ENCODE assay signal across 2 fruit fly cellular contexts in the genomic region with DNA sequence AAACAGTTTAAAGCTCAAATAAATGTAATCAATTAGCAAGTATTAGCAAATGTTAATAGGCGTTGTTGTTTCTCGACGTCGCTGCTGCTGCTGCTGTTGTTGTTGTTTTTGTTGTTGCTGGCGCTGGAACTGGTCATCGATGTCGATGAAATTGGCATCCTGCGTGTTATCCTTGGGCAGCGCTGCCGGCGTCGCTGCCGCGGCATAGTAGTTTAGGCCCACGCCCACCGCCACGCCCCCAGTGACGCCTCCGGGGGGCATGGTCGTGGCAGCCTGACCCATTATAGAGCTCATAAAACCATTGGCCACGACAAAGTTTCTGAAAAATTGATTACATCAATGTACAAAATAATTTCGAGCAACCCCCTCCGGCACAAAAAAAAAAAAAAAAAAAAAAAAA.
TF ChIP-seq lines count a peak whose summit lies in the region.

No protein-coding gene starts in this region.

- no peak for TF ChIP-seq CTCF in whole organism, embryonic (GFP tag; optimal IDR thresholded peaks at IDR 0.05; lab: Kevin White, UChicago)

TF ChIP-seq in Kc167, 6 proteins besides CTCF, POLR2A, EP300 and RAD21:
- TF ChIP-seq ttk (optimal IDR thresholded peaks at IDR 0.05; lab: Kevin White, UChicago) (peak; percentile 27), Myc (optimal IDR thresholded peaks at IDR 0.05; lab: Kevin White, UChicago) (no peak)
TF ChIP-seq in Kc167: peak in this region for 1.

TF ChIP-seq in whole organism, embryonic, 481 proteins besides CTCF, POLR2A, EP300 and RAD21:
- TF ChIP-seq zfh1 (GFP tag; IDR thresholded peaks at IDR 0.05; lab: Robert Waterston, UW) (0 out of 3 replicates have a peak, but pooled peaks have one; percentile 11), CG9215 (GFP tag; IDR thresholded peaks at IDR 0.05; lab: Robert Waterston, UW) (no peak), CG4360 (GFP tag; IDR thresholded peaks at IDR 0.05; lab: Robert Waterston, UW) (peak; percentile 62; the same call in 1 of the 2 replicates), CG3065 (GFP tag; optimal IDR thresholded peaks at IDR 0.05; lab: Kevin White, UChicago) (peak; percentile 80), Hr78 (GFP tag; optimal IDR thresholded peaks at IDR 0.05; lab: Kevin White, UChicago) (no peak), Lpt (GFP tag; optimal IDR thresholded peaks at IDR 0.05; lab: Kevin White, UChicago) (no peak), ase (GFP tag; IDR thresholded peaks at IDR 0.05; lab: Robert Waterston, UW) (no peak), Adf1 (GFP tag; IDR thresholded peaks at IDR 0.05; lab: Robert Waterston, UW) (peak; percentile 62; the same call in 1 of the 2 replicates), CG42726 (GFP tag; IDR thresholded peaks at IDR 0.05; lab: Robert Waterston, UW; ENCODE audit: partially characterized antibody) (0 out of 2 replicates have a peak, but pooled peaks have one; percentile 7), CG4424 (GFP tag; optimal IDR thresholded peaks at IDR 0.05; lab: Kevin White, UChicago) (no peak), CG15479 (GFP tag; optimal IDR thresholded peaks at IDR 0.05; lab: Kevin White, UChicago) (no peak), ro (GFP tag; IDR thresholded peaks at IDR 0.05; lab: Robert Waterston, UW) (0 out of 2 replicates have a peak, but pooled peaks have one; percentile 13), Awh (GFP tag; IDR thresholded peaks at IDR 0.05; lab: Robert Waterston, UW) (0 out of 2 replicates have a peak, but pooled peaks have one; percentile 46)
